Worm (Caenorhabditis elegans): ENCODE results near the gene srbc-54.

- no peak for TF ChIP-seq ama-1 (optimal IDR thresholded peaks at IDR 0.05)
- no peak for TF ChIP-seq rnt-1 (tag; optimal IDR thresholded peaks at IDR 0.05)
- no peak for TF ChIP-seq dmd-4 (tag; optimal IDR thresholded peaks at IDR 0.05; ENCODE audit: borderline replicate concordance)
- no peak for TF ChIP-seq pqm-1 (tag; optimal IDR thresholded peaks at IDR 0.05)
- no peak for TF ChIP-seq ceh-9 (tag; optimal IDR thresholded peaks at IDR 0.05)
- TF ChIP-seq pag-3 (tag; optimal IDR thresholded peaks at IDR 0.05; ENCODE audit: borderline replicate concordance), result no peak
- TF ChIP-seq nhr-11 (tag; optimal IDR thresholded peaks at IDR 0.05), result no peak
- TF ChIP-seq hlh-8 (tag; optimal IDR thresholded peaks at IDR 0.05), result no peak
- no peak for TF ChIP-seq syd-9 (tag; optimal IDR thresholded peaks at IDR 0.05)
- TF ChIP-seq ceh-24 (tag; optimal IDR thresholded peaks at IDR 0.05), result no peak
- no peak for TF ChIP-seq lin-11 (tag; optimal IDR thresholded peaks at IDR 0.05)
These were observed 37.4 kb downstream of the srbc-54 start, which contains the start of gene nhr-223 for ce11 chrV:15796087-15796486.

All from whole organism, late embryonic.